Fruit fly (Drosophila melanogaster) whole organism, embryonic: ENCODE data around the gene Syt14.

Experiments used
- Atf6 ChIP-seq: fragments of 200-800 bp; sonication (Bioruptor generic); IDR thresholded peaks from 2 replicates; pipeline ENCODE4 v1.3.6; 2022; ENCODE audit warnings: missing biosample characterization, missing genetic modification characterization
- BEAF-32 ChIP-seq: fragments of 200-800 bp; sonication (Bioruptor generic); optimal IDR thresholded peaks from 3 replicates; lab custom pipeline; 2017; ENCODE audit warnings: missing biosample characterization, missing genetic modification characterization, mild to moderate bottlenecking, moderate library complexity, missing genetic modification reagents
- BtbVII ChIP-seq: fragments of 200-800 bp; sonication (Bioruptor generic); optimal IDR thresholded peaks from 3 replicates; lab custom pipeline; 2017; ENCODE audit warnings: missing biosample characterization, mild to moderate bottlenecking, missing genetic modification characterization
- CG10274 ChIP-seq: fragments of 200-800 bp; sonication (Bioruptor generic); optimal IDR thresholded peaks from 3 replicates; lab custom pipeline; 2017; ENCODE audit warnings: missing biosample characterization, mild to moderate bottlenecking, missing genetic modification characterization
- CG10543 ChIP-seq: fragments of 200-800 bp; sonication (Bioruptor generic); optimal IDR thresholded peaks from 3 replicates; lab custom pipeline; 2017; ENCODE audit warnings: missing biosample characterization, mild to moderate bottlenecking, missing genetic modification characterization, moderate library complexity
- CG13624 ChIP-seq: fragments of 200-800 bp; sonication (Bioruptor generic); optimal IDR thresholded peaks from 2 replicates; lab custom pipeline; 2016; ENCODE audit warnings: missing biosample characterization, missing genetic modification characterization
- CG13894 ChIP-seq: fragments of 200-800 bp; sonication (Bioruptor generic); optimal IDR thresholded peaks from 3 replicates; lab custom pipeline; 2018; ENCODE audit warnings: missing biosample characterization, mild to moderate bottlenecking, missing genetic modification characterization, moderate library complexity
- CG14050 ChIP-seq: fragments of 200-800 bp; sonication (Bioruptor generic); IDR thresholded peaks from 3 replicates; pipeline ENCODE4 v1.3.6; 2022; ENCODE audit warnings: missing biosample characterization, missing genetic modification characterization
- CG14667 ChIP-seq: fragments of 200-800 bp; sonication (Bioruptor generic); IDR thresholded peaks from 2 replicates; pipeline ENCODE4 v1.3.6; 2022; ENCODE audit warnings: missing biosample characterization, missing genetic modification characterization
- CG15514 ChIP-seq: fragments of 200-800 bp; sonication (Bioruptor generic); optimal IDR thresholded peaks from 3 replicates; lab custom pipeline; 2017; ENCODE audit warnings: missing biosample characterization, missing genetic modification characterization, mild to moderate bottlenecking, moderate library complexity, missing genetic modification reagents
- CG16813 ChIP-seq: fragments of 200-800 bp; sonication (Bioruptor generic); IDR thresholded peaks from 3 replicates; pipeline ENCODE4 v1.3.6; 2022; ENCODE audit warnings: missing biosample characterization, missing genetic modification characterization; ENCODE audit not compliant: partially characterized antibody
- CG16815 ChIP-seq: fragments of 200-800 bp; sonication (Bioruptor generic); optimal IDR thresholded peaks from 3 replicates; lab custom pipeline; 2017; ENCODE audit warnings: missing biosample characterization, mild to moderate bottlenecking, missing genetic modification characterization
- CG17328 ChIP-seq: fragments of 200-800 bp; sonication (Bioruptor generic); IDR thresholded peaks from 2 replicates; pipeline ENCODE4 v1.3.6; 2022; ENCODE audit warnings: missing biosample characterization, missing genetic modification characterization
- CG31365 ChIP-seq: fragments of 200-800 bp; sonication (Bioruptor generic); optimal IDR thresholded peaks from 2 replicates; lab custom pipeline; 2018; ENCODE audit warnings: missing biosample characterization, mild to moderate bottlenecking, missing genetic modification characterization
- CG32532 ChIP-seq: fragments of 200-800 bp; sonication (Bioruptor generic); IDR thresholded peaks from 2 replicates; pipeline ENCODE4 v1.3.6; 2022; ENCODE audit warnings: missing biosample characterization, missing genetic modification characterization
- CG32767 ChIP-seq: fragments of 200-800 bp; sonication (Bioruptor generic); IDR thresholded peaks from 2 replicates; pipeline ENCODE4 v1.3.6; 2022; ENCODE audit warnings: missing biosample characterization, missing genetic modification characterization
- CG3838 ChIP-seq: fragments of 200-800 bp; sonication (Bioruptor generic); optimal IDR thresholded peaks from 3 replicates; lab custom pipeline; 2016; ENCODE audit warnings: missing biosample characterization, missing genetic modification characterization
- CG7372 ChIP-seq: fragments of 200-800 bp; sonication (Bioruptor generic); IDR thresholded peaks from 2 replicates; pipeline ENCODE4 v1.3.6; 2022; ENCODE audit warnings: missing biosample characterization, missing genetic modification characterization
- CG7928 ChIP-seq: fragments of 200-800 bp; sonication (Bioruptor generic); optimal IDR thresholded peaks from 2 replicates; lab custom pipeline; 2017; ENCODE audit warnings: missing biosample characterization, mild to moderate bottlenecking, missing genetic modification characterization
- CG8290 ChIP-seq, 3 experiments: fragments of 200-800 bp; sonication (Bioruptor generic); optimal IDR thresholded peaks; 2 replicates each; lab custom pipeline; 2016 to 2019; ENCODE audit warnings: missing biosample characterization in 3 of 3, missing genetic modification characterization in 3 of 3, mild to moderate bottlenecking in 2 of 3, moderate library complexity in 1 of 3
- CG8765 ChIP-seq: fragments of 200-800 bp; sonication (Bioruptor generic); IDR thresholded peaks from 2 replicates; pipeline ENCODE4 v1.3.6; 2022; ENCODE audit warnings: missing biosample characterization, missing genetic modification characterization
- CG8944 ChIP-seq: fragments of 200-800 bp; sonication (Bioruptor generic); optimal IDR thresholded peaks from 3 replicates; lab custom pipeline; 2016; ENCODE audit warnings: missing biosample characterization, missing genetic modification characterization
- CG9609 ChIP-seq: fragments of 200-800 bp; sonication (Bioruptor generic); optimal IDR thresholded peaks from 3 replicates; lab custom pipeline; 2016; ENCODE audit warnings: missing biosample characterization, missing genetic modification characterization
- CHES-1-like ChIP-seq: fragments of 200-800 bp; sonication (Bioruptor generic); optimal IDR thresholded peaks from 2 replicates; lab custom pipeline; 2016; ENCODE audit warnings: missing biosample characterization, missing genetic modification characterization
- Camta ChIP-seq: fragments of 200-800 bp; sonication (Bioruptor generic); optimal IDR thresholded peaks from 2 replicates; lab custom pipeline; 2016; ENCODE audit warnings: missing biosample characterization, missing genetic modification characterization
- CkIIα-i1 ChIP-seq: fragments of 200-800 bp; sonication (Bioruptor generic); IDR thresholded peaks from 2 replicates; pipeline ENCODE4 v1.3.6; 2022; ENCODE audit warnings: missing biosample characterization, missing genetic modification characterization
- CrebB ChIP-seq: fragments of 200-800 bp; sonication (Bioruptor generic); optimal IDR thresholded peaks from 3 replicates; lab custom pipeline; 2018; ENCODE audit warnings: missing biosample characterization, mild to moderate bottlenecking, missing genetic modification characterization
- Dad ChIP-seq: fragments of 200-800 bp; sonication (Bioruptor generic); optimal IDR thresholded peaks from 3 replicates; lab custom pipeline; 2016; ENCODE audit warnings: missing biosample characterization, missing genetic modification characterization
- Dip3 ChIP-seq: fragments of 200-800 bp; sonication (Bioruptor generic); optimal IDR thresholded peaks from 3 replicates; lab custom pipeline; 2016; ENCODE audit warnings: missing biosample characterization, missing genetic modification characterization
- E2f1 ChIP-seq: fragments of 200-800 bp; sonication (Bioruptor generic); IDR thresholded peaks from 2 replicates; pipeline ENCODE4 v1.3.6; 2022; ENCODE audit warnings: missing biosample characterization, missing genetic modification characterization
- E2f2 ChIP-seq: fragments of 200-800 bp; sonication (Bioruptor generic); IDR thresholded peaks from 2 replicates; pipeline ENCODE4 v1.3.6; 2022; ENCODE audit warnings: missing biosample characterization, missing genetic modification characterization
- H15 ChIP-seq: fragments of 200-800 bp; sonication (Bioruptor generic); IDR thresholded peaks from 3 replicates; pipeline ENCODE4 v1.3.6; 2022; ENCODE audit warnings: missing biosample characterization, missing genetic modification characterization
- HLH4C ChIP-seq: fragments of 200-800 bp; sonication (Bioruptor generic); IDR thresholded peaks from 3 replicates; pipeline ENCODE4 v1.3.6; 2022; ENCODE audit warnings: missing biosample characterization, missing genetic modification characterization; ENCODE audit not compliant: partially characterized antibody
- HLH54F ChIP-seq: fragments of 200-800 bp; sonication (Bioruptor generic); optimal IDR thresholded peaks from 3 replicates; lab custom pipeline; 2016; ENCODE audit warnings: missing biosample characterization, missing genetic modification characterization
- MBD-R2 ChIP-seq: fragments of 200-800 bp; sonication (Bioruptor generic); IDR thresholded peaks from 2 replicates; pipeline ENCODE4 v1.3.6; 2022; ENCODE audit warnings: missing biosample characterization, missing genetic modification characterization
- Mes4 ChIP-seq: fragments of 200-800 bp; sonication (Bioruptor generic); optimal IDR thresholded peaks from 2 replicates; lab custom pipeline; 2016; ENCODE audit warnings: missing biosample characterization, missing genetic modification characterization
- PHDP ChIP-seq: fragments of 200-800 bp; sonication (Bioruptor generic); optimal IDR thresholded peaks from 3 replicates; lab custom pipeline; 2018; ENCODE audit warnings: missing biosample characterization, mild to moderate bottlenecking, missing genetic modification characterization, moderate library complexity
- Xrp1 ChIP-seq: fragments of 200-800 bp; sonication (Bioruptor generic); IDR thresholded peaks from 2 replicates; pipeline ENCODE4 v1.3.6; 2022; ENCODE audit warnings: missing biosample characterization, missing genetic modification characterization
- ash1 ChIP-seq: fragments of 200-800 bp; sonication (Bioruptor generic); optimal IDR thresholded peaks from 2 replicates; lab custom pipeline; 2018; ENCODE audit warnings: missing biosample characterization, mild to moderate bottlenecking, missing genetic modification characterization
- btn ChIP-seq: fragments of 200-800 bp; sonication (Bioruptor generic); optimal IDR thresholded peaks from 2 replicates; lab custom pipeline; 2016; ENCODE audit warnings: missing biosample characterization, missing genetic modification characterization
- fu2 ChIP-seq: fragments of 200-800 bp; sonication (Bioruptor generic); optimal IDR thresholded peaks from 2 replicates; lab custom pipeline; 2016; ENCODE audit warnings: missing biosample characterization, missing genetic modification characterization
- gro ChIP-seq: fragments of 200-800 bp; sonication (Bioruptor generic); optimal IDR thresholded peaks from 2 replicates; lab custom pipeline; 2016; ENCODE audit warnings: missing biosample characterization, missing genetic modification characterization
- inv ChIP-seq: fragments of 200-800 bp; sonication (Bioruptor generic); IDR thresholded peaks from 2 replicates; pipeline ENCODE4 v1.3.6; 2022; ENCODE audit warnings: missing biosample characterization, missing genetic modification characterization; ENCODE audit not compliant: partially characterized antibody
- lilli ChIP-seq: fragments of 200-800 bp; sonication (Bioruptor generic); optimal IDR thresholded peaks from 3 replicates; lab custom pipeline; 2016; ENCODE audit warnings: missing biosample characterization, missing genetic modification characterization
- pb ChIP-seq: fragments of 200-800 bp; sonication (Bioruptor generic); optimal IDR thresholded peaks from 3 replicates; lab custom pipeline; 2016; ENCODE audit warnings: missing biosample characterization, missing genetic modification characterization
- repo ChIP-seq: fragments of 200-800 bp; sonication (Bioruptor generic); optimal IDR thresholded peaks from 2 replicates; lab custom pipeline; 2016; ENCODE audit warnings: missing biosample characterization, missing genetic modification characterization
- run ChIP-seq: fragments of 200-800 bp; sonication (Bioruptor generic); optimal IDR thresholded peaks from 3 replicates; lab custom pipeline; 2018; ENCODE audit warnings: missing biosample characterization, mild to moderate bottlenecking, missing genetic modification characterization
- schlank ChIP-seq: fragments of 200-800 bp; sonication (Bioruptor generic); optimal IDR thresholded peaks from 2 replicates; lab custom pipeline; 2018; ENCODE audit warnings: missing biosample characterization, mild to moderate bottlenecking, missing genetic modification characterization
- seq ChIP-seq: fragments of 200-800 bp; sonication (Bioruptor generic); IDR thresholded peaks from 2 replicates; pipeline ENCODE4 v1.3.6; 2022; ENCODE audit warnings: missing biosample characterization, missing genetic modification characterization
- sim ChIP-seq: fragments of 200-800 bp; sonication (Bioruptor generic); IDR thresholded peaks from 2 replicates; pipeline ENCODE4 v1.3.6; 2022; ENCODE audit warnings: missing biosample characterization, missing genetic modification characterization
- ttk ChIP-seq: fragments of 200-800 bp; sonication (Bioruptor generic); IDR thresholded peaks from 2 replicates; pipeline ENCODE4 v2.1.2; 2022; ENCODE audit warnings: missing biosample characterization, missing genetic modification characterization

Gene Syt14

dm6 chr3R:4319507-4320138, 754 bp upstream of the Syt14 start, which contains the start of gene CG9795 (continued):
- no peak for TF ChIP-seq CG7928 (GFP tag; lab: Kevin White, UChicago)
- TF ChIP-seq BEAF-32 (GFP tag; lab: Kevin White, UChicago): peak; percentile 80
- TF ChIP-seq schlank (tag; lab: Kevin White, UChicago): peak; percentile 39
- peak; percentile 84 for TF ChIP-seq CG15514 (GFP tag; lab: Kevin White, UChicago)
- no peak for TF ChIP-seq PHDP (tag; lab: Kevin White, UChicago)
- no peak for TF ChIP-seq H15 (GFP tag; lab: Robert Waterston, UW)
- TF ChIP-seq run (tag; lab: Kevin White, UChicago): no peak
- TF ChIP-seq CG32532 (GFP tag; lab: Robert Waterston, UW): peak; percentile 63
- no peak for TF ChIP-seq seq (GFP tag; lab: Robert Waterston, UW)
- peak; percentile 19; the same call in 1 of the 2 replicates for TF ChIP-seq Xrp1 (GFP tag; lab: Robert Waterston, UW)
- TF ChIP-seq gro: peak; percentile 57
- no peak for TF ChIP-seq CG17328 (GFP tag; lab: Robert Waterston, UW)
- no peak for TF ChIP-seq ash1 (GFP tag; lab: Kevin White, UChicago)
- no peak for TF ChIP-seq CG7372 (GFP tag; lab: Robert Waterston, UW)
- TF ChIP-seq MBD-R2: peak; percentile 83
- peak; percentile 97 for TF ChIP-seq HLH4C
- TF ChIP-seq E2f2 (GFP tag; lab: Robert Waterston, UW): peak; percentile 55
- peak; percentile 54 for TF ChIP-seq CrebB (tag; lab: Kevin White, UChicago)
- TF ChIP-seq CG31365 (tag; lab: Kevin White, UChicago): no peak
- no peak for TF ChIP-seq CG14050 (GFP tag; lab: Robert Waterston, UW)
- TF ChIP-seq Dad (GFP tag; lab: Kevin White, UChicago): no peak
- TF ChIP-seq btn (GFP tag; lab: Kevin White, UChicago): peak; percentile 6
- TF ChIP-seq BtbVII (GFP tag; lab: Kevin White, UChicago): peak; percentile 8
- TF ChIP-seq Mes4: no peak
- no peak for TF ChIP-seq E2f1 (GFP tag; lab: Robert Waterston, UW)
- no peak for TF ChIP-seq Camta (GFP tag; lab: Kevin White, UChicago)
- TF ChIP-seq Dip3 (GFP tag; lab: Kevin White, UChicago): no peak
- TF ChIP-seq lilli (GFP tag; lab: Kevin White, UChicago): peak; percentile 57
- TF ChIP-seq CG16815 (GFP tag; lab: Kevin White, UChicago): no peak
- peak; percentile 27 for TF ChIP-seq CG9609 (GFP tag; lab: Kevin White, UChicago)
- TF ChIP-seq CG10274: no peak
- TF ChIP-seq Atf6: peak; percentile 46; the same call in 1 of the 2 replicates
- peak; percentile 58 for TF ChIP-seq CHES-1-like (GFP tag; lab: Kevin White, UChicago)
- peak; percentile 28 for TF ChIP-seq CG10543 (GFP tag; lab: Kevin White, UChicago)
- peak; percentile 18 for TF ChIP-seq HLH54F (GFP tag; lab: Kevin White, UChicago)
- no peak for TF ChIP-seq CG8944 (GFP tag; lab: Kevin White, UChicago)
- no peak for TF ChIP-seq ttk (GFP tag; lab: Robert Waterston, UW)
- TF ChIP-seq CG32767 (GFP tag; lab: Robert Waterston, UW): peak; percentile 53; the same call in 1 of the 2 replicates
- TF ChIP-seq CG16813 (GFP tag; lab: Robert Waterston, UW): peak; percentile 89
- TF ChIP-seq CG8765: no peak
- TF ChIP-seq CG8290 (GFP tag; optimal IDR thresholded peaks at IDR 0.05; lab: Kevin White, UChicago): peak; percentile 40
- peak; percentile 3 to 80 for TF ChIP-seq CG8290 (tag; optimal IDR thresholded peaks at IDR 0.05; lab: Kevin White, UChicago)
- TF ChIP-seq CG13624: peak; percentile 18
- TF ChIP-seq inv: peak; percentile 79
- TF ChIP-seq fu2: peak; percentile 3
- TF ChIP-seq CG3838 (GFP tag; lab: Kevin White, UChicago): no peak
- TF ChIP-seq sim: no peak
- peak; percentile 34 for TF ChIP-seq repo (GFP tag; lab: Kevin White, UChicago)
- TF ChIP-seq CG13894 (tag; lab: Kevin White, UChicago): no peak
- no peak for TF ChIP-seq CkIIα-i1 (GFP tag; lab: Robert Waterston, UW)
- TF ChIP-seq CG14667 (GFP tag; lab: Robert Waterston, UW): no peak
- TF ChIP-seq pb (GFP tag; lab: Kevin White, UChicago): no peak
